Fruit fly (Drosophila melanogaster) S2 (cell line): Measurements from ENCODE around the gene sds22.

ENCODE experiments used
- CG8478 ChIP-seq: fragments of >200 bp; optimal IDR thresholded peaks from 2 replicates; lab custom pipeline; 2018
- CTCF ChIP-seq, 2 experiments: fragments of >200 bp; optimal IDR thresholded peaks; 2 replicates each; lab custom pipeline; 2018

DNA sequence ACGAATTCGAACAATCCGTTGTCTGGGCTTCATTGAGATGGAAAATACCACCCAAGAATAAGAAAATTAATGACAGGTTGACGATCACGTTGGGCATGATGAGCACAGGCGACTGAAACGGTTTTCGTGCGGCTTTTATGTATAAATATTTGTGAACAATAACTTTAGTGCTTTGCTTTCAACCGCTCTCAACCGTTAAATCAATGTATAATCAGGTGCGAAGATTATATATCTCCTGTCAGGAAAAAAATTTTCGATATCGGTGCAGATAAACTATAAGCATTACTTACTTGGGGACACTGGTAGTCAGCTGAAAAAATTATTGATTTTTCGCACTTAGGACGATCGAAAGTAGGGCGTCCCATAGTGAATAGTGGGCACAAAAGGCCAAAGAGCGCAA is 13.6 kb downstream of the sds22 start, which contains the start of gene CG42823:
- no peak for TF ChIP-seq CG8478 (lab: Kevin White, UChicago)
- TF ChIP-seq CTCF (optimal IDR thresholded peaks at IDR 0.05; lab: Kevin White, UChicago), result no peak
